Fruit fly (Drosophila melanogaster): ENCODE measurements around the gene Hand.

DNA sequence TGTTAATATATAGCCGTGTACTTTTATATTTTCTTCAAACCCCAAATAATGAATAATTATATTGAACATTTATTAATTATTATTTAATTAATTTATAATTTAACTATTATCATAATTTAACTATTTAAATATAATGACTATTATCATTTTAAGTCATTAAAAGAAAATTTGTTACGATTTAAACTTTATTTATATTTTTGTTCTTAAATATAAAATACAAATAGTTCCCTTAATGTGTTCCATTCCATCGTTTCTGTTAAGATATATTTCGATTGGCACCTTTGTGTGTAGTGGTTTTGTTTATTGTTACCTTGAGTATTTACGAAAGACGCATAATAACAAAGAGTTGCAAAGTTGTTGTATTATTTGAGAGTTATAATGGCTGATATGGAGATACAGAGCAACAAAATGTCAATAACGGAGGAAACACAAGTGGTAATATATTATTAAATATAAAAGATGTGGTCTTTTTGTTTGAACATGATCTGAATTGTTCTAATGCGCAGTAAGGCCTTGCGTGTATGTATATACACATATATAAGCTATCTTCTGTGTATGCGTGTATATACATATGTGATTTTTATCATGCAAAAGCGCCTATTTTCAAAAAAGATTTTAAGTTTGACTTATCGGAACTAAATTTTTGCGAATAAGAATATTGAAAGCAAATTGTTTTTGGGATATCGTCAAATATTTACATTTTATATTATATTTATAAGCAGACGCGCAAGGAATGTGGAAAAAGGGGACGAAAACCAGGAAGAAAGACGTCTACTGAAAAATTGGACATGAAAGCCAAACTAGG is 31.2 kb downstream of the Hand start, which contains the start of gene REPTOR-BP:
- TF ChIP-seq pan (optimal IDR thresholded peaks at IDR 0.05) (no peak), usp (GFP tag; optimal IDR thresholded peaks at IDR 0.05) (no peak), Dll (optimal IDR thresholded peaks at IDR 0.05) (no peak), EcR (GFP tag; optimal IDR thresholded peaks at IDR 0.05) (no peak)

Data from whole organism.